Worm (Caenorhabditis elegans): Measurements from ENCODE around the gene prmn-1.

ce11 chrX:11345471-11345870, 39.4 kb upstream of the prmn-1 start:
- TF ChIP-seq Y95B8A.8 (GFP tag; IDR thresholded peaks at IDR 0.05) (no peak), dox-1 (GFP tag; IDR thresholded peaks at IDR 0.05) (no peak), akir-1 (GFP tag; optimal IDR thresholded peaks at IDR 0.05) (no peak), lin-54 (GFP tag; optimal IDR thresholded peaks at IDR 0.05) (no peak), somi-1 (GFP tag; optimal IDR thresholded peaks at IDR 0.05) (no peak), nfya-2 (GFP tag; IDR thresholded peaks at IDR 0.05) (no peak), snpc-1.1 (tag; optimal IDR thresholded peaks at IDR 0.05; ENCODE audit: insufficient read depth) (no peak), rec-8 (tag; optimal IDR thresholded peaks at IDR 0.05) (no peak)
